Fruit fly (Drosophila melanogaster): ENCODE data around the gene SP1029.

dm6 chr3R:29265075-29265474, 14.8 kb upstream of the SP1029 start:
- TF ChIP-seq CG8478 (optimal IDR thresholded peaks at IDR 0.05) (no peak), CTCF (optimal IDR thresholded peaks at IDR 0.05) (no peak)

Measured in S2 (cell line).